Worm (Caenorhabditis elegans) whole organism, late embryonic: Measurements from ENCODE around the gene gst-34.

ENCODE experiments used
- C08G9.2 ChIP-seq: sonication (generic microtip); optimal IDR thresholded peaks from 2 replicates; lab custom pipeline; 2016; ENCODE audit warnings: mild to moderate bottlenecking, missing genetic modification characterization, moderate library complexity, missing compliant biosample characterization
- C38D4.7 ChIP-seq: fragments of 200-800 bp; sonication (Bioruptor generic); optimal IDR thresholded peaks from 2 replicates; lab custom pipeline; 2018; ENCODE audit warnings: mild to moderate bottlenecking, missing genetic modification characterization, moderate library complexity, missing compliant biosample characterization
- F13H6.1 ChIP-seq: sonication (generic microtip); optimal IDR thresholded peaks from 2 replicates; lab custom pipeline; 2016; ENCODE audit warnings: missing genetic modification characterization, missing compliant biosample characterization
- Y22D7AL.16 ChIP-seq: sonication (generic microtip); optimal IDR thresholded peaks from 2 replicates; lab custom pipeline; 2016; ENCODE audit warnings: missing genetic modification characterization, missing compliant biosample characterization
- ama-1 ChIP-seq: fragments of 150-350 bp; optimal IDR thresholded peaks from 2 replicates; lab custom pipeline; 2014
- ceh-14 ChIP-seq: sonication (generic microtip); optimal IDR thresholded peaks from 2 replicates; lab custom pipeline; 2016; ENCODE audit warnings: missing genotype, missing genetic modification characterization, missing compliant biosample characterization
- ceh-22 ChIP-seq: sonication (generic microtip); optimal IDR thresholded peaks from 2 replicates; lab custom pipeline; 2017; ENCODE audit warnings: missing biosample characterization, missing genetic modification characterization
- ceh-30 ChIP-seq: fragments of 150-350 bp; optimal IDR thresholded peaks from 2 replicates; lab custom pipeline; 2014; ENCODE audit warnings: missing biosample characterization, missing genetic modification characterization
- ceh-31 ChIP-seq: sonication (generic microtip); optimal IDR thresholded peaks from 2 replicates; lab custom pipeline; 2016; ENCODE audit warnings: missing genetic modification characterization, missing compliant biosample characterization
- ceh-34 ChIP-seq: sonication (generic microtip); optimal IDR thresholded peaks from 2 replicates; lab custom pipeline; 2016; ENCODE audit warnings: mild to moderate bottlenecking, missing genetic modification characterization, missing compliant biosample characterization
- ceh-45 ChIP-seq: fragments of 200-800 bp; sonication (Bioruptor generic); IDR thresholded peaks from 2 replicates; pipeline ENCODE4 v1.3.6; 2022; ENCODE audit warnings: missing genetic modification reagents, missing genetic modification characterization, missing compliant biosample characterization
- ceh-48 ChIP-seq: sonication (generic microtip); optimal IDR thresholded peaks from 2 replicates; lab custom pipeline; 2016; ENCODE audit warnings: missing genetic modification characterization, inconsistent platforms, missing compliant biosample characterization
- ceh-6 ChIP-seq: fragments of 200-800 bp; sonication (Bioruptor generic); optimal IDR thresholded peaks from 2 replicates; lab custom pipeline; 2018; ENCODE audit warnings: mild to moderate bottlenecking, missing genetic modification characterization, missing compliant biosample characterization
- ceh-9 ChIP-seq: sonication (generic microtip); optimal IDR thresholded peaks from 2 replicates; lab custom pipeline; 2016; ENCODE audit warnings: mild to moderate bottlenecking, missing genetic modification characterization, inconsistent platforms, missing compliant biosample characterization
- dve-1 ChIP-seq: sonication (generic microtip); optimal IDR thresholded peaks from 2 replicates; lab custom pipeline; 2017; ENCODE audit warnings: antibody characterized with exemption, mild to moderate bottlenecking, missing genetic modification characterization, missing compliant biosample characterization
- elt-4 ChIP-seq: sonication (generic microtip); optimal IDR thresholded peaks from 2 replicates; lab custom pipeline; 2016; ENCODE audit warnings: missing genetic modification characterization, missing compliant biosample characterization
- ets-4 ChIP-seq: sonication (generic microtip); optimal IDR thresholded peaks from 2 replicates; lab custom pipeline; 2016; ENCODE audit warnings: missing genetic modification characterization, missing compliant biosample characterization
- eyg-1 ChIP-seq: sonication (generic microtip); optimal IDR thresholded peaks from 2 replicates; lab custom pipeline; 2016; ENCODE audit warnings: missing genotype, missing genetic modification characterization, missing compliant biosample characterization
- fax-1 ChIP-seq: sonication (generic microtip); optimal IDR thresholded peaks from 2 replicates; lab custom pipeline; 2016; ENCODE audit warnings: missing genotype, missing genetic modification characterization, missing compliant biosample characterization
- fkh-6 ChIP-seq: sonication (generic microtip); optimal IDR thresholded peaks from 2 replicates; lab custom pipeline; 2016; ENCODE audit warnings: missing genetic modification characterization, missing compliant biosample characterization
- gmeb-2 ChIP-seq: sonication (generic microtip); optimal IDR thresholded peaks from 2 replicates; lab custom pipeline; 2016; ENCODE audit warnings: missing genetic modification characterization, inconsistent platforms, missing compliant biosample characterization
- hlh-15 ChIP-seq: sonication (generic microtip); optimal IDR thresholded peaks from 2 replicates; lab custom pipeline; 2016; ENCODE audit warnings: missing genetic modification characterization, missing compliant biosample characterization
- hlh-30 ChIP-seq: sonication (generic microtip); optimal IDR thresholded peaks from 2 replicates; lab custom pipeline; 2017; ENCODE audit warnings: antibody characterized with exemption, missing genetic modification characterization, missing compliant biosample characterization; ENCODE audit not compliant: insufficient read depth
- madf-2 ChIP-seq: sonication (generic microtip); optimal IDR thresholded peaks from 2 replicates; lab custom pipeline; 2017; ENCODE audit warnings: missing genetic modification characterization, missing compliant biosample characterization
- nfya-1 ChIP-seq: sonication (generic microtip); optimal IDR thresholded peaks from 2 replicates; lab custom pipeline; 2017; ENCODE audit warnings: missing genetic modification characterization, mild to moderate bottlenecking, missing compliant biosample characterization, antibody characterized with exemption, moderate library complexity
- nhr-232 ChIP-seq: sonication (generic microtip); optimal IDR thresholded peaks from 2 replicates; lab custom pipeline; 2016; ENCODE audit warnings: missing genetic modification characterization, missing compliant biosample characterization
- npax-4 ChIP-seq: sonication (generic microtip); optimal IDR thresholded peaks from 2 replicates; lab custom pipeline; 2016; ENCODE audit warnings: missing genetic modification characterization, missing compliant biosample characterization
- pag-3 ChIP-seq: sonication (generic microtip); optimal IDR thresholded peaks from 2 replicates; lab custom pipeline; 2016; ENCODE audit warnings: missing compliant biosample characterization, missing genetic modification characterization, borderline replicate concordance
- pat-9 ChIP-seq: fragments of 200-800 bp; sonication (Bioruptor generic); optimal IDR thresholded peaks from 2 replicates; lab custom pipeline; 2018; ENCODE audit warnings: mild to moderate bottlenecking, missing genetic modification characterization, moderate library complexity, missing compliant biosample characterization
- pax-1 ChIP-seq: fragments of 150-350 bp; optimal IDR thresholded peaks from 2 replicates; lab custom pipeline; 2014; ENCODE audit warnings: missing biosample characterization, missing genetic modification characterization
- pha-2 ChIP-seq: sonication (generic microtip); optimal IDR thresholded peaks from 2 replicates; lab custom pipeline; 2017; ENCODE audit warnings: mild to moderate bottlenecking, missing genetic modification characterization, missing compliant biosample characterization
- pha-4 ChIP-seq: fragments of 150-350 bp; optimal IDR thresholded peaks from 2 replicates; lab custom pipeline; 2018; ENCODE audit warnings: missing biosample characterization, missing genetic modification reagents, missing genetic modification characterization
- ref-2 ChIP-seq: sonication (generic microtip); optimal IDR thresholded peaks from 2 replicates; lab custom pipeline; 2016; ENCODE audit warnings: missing genetic modification characterization, missing compliant biosample characterization
- rnt-1 ChIP-seq: sonication (generic microtip); optimal IDR thresholded peaks from 2 replicates; lab custom pipeline; 2016; ENCODE audit warnings: missing genetic modification characterization, missing compliant biosample characterization
- syd-9 ChIP-seq: sonication (generic microtip); optimal IDR thresholded peaks from 2 replicates; lab custom pipeline; 2016; ENCODE audit warnings: mild to moderate bottlenecking, missing genetic modification characterization, moderate library complexity, missing compliant biosample characterization
- tbx-2 ChIP-seq: sonication (generic microtip); optimal IDR thresholded peaks from 2 replicates; lab custom pipeline; 2016; ENCODE audit warnings: missing genetic modification characterization, missing compliant biosample characterization
- unc-3 ChIP-seq, 2 experiments: fragments of 200-800 bp in 1 of 2; sonication (Bioruptor generic) in 1 of 2; sonication (generic microtip) in 1 of 2; conservative IDR thresholded peaks in 1 of 2; optimal IDR thresholded peaks in 1 of 2; 2 replicates each; pipeline versions ENCODE4 v1.3.6 to Lab custom; 2016 to 2022; ENCODE audit warnings: missing compliant biosample characterization in 2 of 2, missing genetic modification characterization in 2 of 2, missing genetic modification reagents in 1 of 2
- unc-86 ChIP-seq: sonication (generic microtip); optimal IDR thresholded peaks from 2 replicates; lab custom pipeline; 2016; ENCODE audit warnings: missing genetic modification characterization, missing compliant biosample characterization
- zip-5 ChIP-seq: sonication (generic microtip); optimal IDR thresholded peaks from 2 replicates; lab custom pipeline; 2016; ENCODE audit warnings: missing genetic modification characterization, missing compliant biosample characterization
- ztf-16 ChIP-seq: sonication (generic microtip); optimal IDR thresholded peaks from 2 replicates; lab custom pipeline; 2017; ENCODE audit warnings: missing genetic modification characterization, missing compliant biosample characterization

The gst-34 gene

DNA sequence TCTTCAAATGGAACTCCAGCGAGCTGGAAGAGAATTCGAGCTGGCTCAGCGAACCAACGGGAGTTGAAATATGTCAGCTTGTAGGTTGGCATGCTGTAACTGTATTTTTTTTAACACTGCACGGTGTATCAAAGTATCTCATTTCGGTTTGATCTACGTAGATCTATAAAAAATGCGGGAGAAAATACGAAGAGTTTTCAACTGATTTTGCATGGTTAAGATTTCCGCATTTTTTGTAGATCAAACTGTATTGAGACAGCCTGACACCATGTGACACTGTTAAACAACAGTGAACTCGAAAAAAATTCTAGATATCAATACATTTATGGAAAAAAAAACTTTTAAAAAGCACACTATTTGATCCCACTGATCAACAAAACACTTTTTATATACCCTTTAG, 4.5 kb downstream of the gst-34 start, which contains the start of gene gst-32:
Gene gst-32 (minus strand): TSS at position 101 of the 400 bp plus-strand sequence.
- TF ChIP-seq eyg-1 (tag; lab: Kevin White, UChicago) (no peak), pax-1 (no peak), pha-2 (no peak), pat-9 (tag; lab: Kevin White, UChicago) (no peak), unc-86 (tag; lab: Kevin White, UChicago) (no peak), F13H6.1 (no peak), dve-1 (tag; lab: Kevin White, UChicago) (no peak), unc-3 (GFP tag; conservative IDR thresholded peaks at IDR 0.05; lab: Robert Waterston, UW) (no peak), unc-3 (tag; optimal IDR thresholded peaks at IDR 0.05; lab: Kevin White, UChicago) (no peak), ceh-9 (tag; lab: Kevin White, UChicago) (no peak), pha-4 (tag; lab: Kevin White, UChicago) (no peak), zip-5 (tag; lab: Kevin White, UChicago) (no peak), syd-9 (tag; lab: Kevin White, UChicago) (no peak), madf-2 (tag; lab: Kevin White, UChicago) (no peak), ztf-16 (no peak), ceh-45 (no peak), npax-4 (tag; lab: Kevin White, UChicago) (no peak)

DNA sequence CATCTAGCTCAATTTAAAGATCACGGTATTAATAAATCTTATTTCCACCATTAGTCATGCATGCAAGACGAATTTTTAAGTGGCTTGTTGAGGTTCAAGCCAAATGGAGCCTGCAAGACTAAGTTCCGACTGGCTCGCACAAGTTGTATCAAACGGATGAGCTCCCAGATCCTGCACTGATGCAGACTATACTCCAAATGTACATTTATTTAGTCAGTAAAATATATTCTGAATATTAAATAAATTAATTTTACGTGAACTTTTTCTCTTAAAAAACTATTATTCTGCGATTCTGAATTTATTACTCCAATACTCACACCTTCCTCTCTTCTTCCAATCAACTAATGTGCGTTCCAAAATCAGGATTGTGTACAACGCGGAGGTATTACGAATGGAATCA, 7.4 kb downstream of the gst-34 start, which contains the start of gene Y53F4B.36:
Gene Y53F4B.36 (plus strand): TSS at position 301 of the 400 bp plus-strand sequence.
- TF ChIP-seq nhr-232 (tag; lab: Kevin White, UChicago), result no peak
- TF ChIP-seq, all 69 proteins: peak for 0

DNA sequence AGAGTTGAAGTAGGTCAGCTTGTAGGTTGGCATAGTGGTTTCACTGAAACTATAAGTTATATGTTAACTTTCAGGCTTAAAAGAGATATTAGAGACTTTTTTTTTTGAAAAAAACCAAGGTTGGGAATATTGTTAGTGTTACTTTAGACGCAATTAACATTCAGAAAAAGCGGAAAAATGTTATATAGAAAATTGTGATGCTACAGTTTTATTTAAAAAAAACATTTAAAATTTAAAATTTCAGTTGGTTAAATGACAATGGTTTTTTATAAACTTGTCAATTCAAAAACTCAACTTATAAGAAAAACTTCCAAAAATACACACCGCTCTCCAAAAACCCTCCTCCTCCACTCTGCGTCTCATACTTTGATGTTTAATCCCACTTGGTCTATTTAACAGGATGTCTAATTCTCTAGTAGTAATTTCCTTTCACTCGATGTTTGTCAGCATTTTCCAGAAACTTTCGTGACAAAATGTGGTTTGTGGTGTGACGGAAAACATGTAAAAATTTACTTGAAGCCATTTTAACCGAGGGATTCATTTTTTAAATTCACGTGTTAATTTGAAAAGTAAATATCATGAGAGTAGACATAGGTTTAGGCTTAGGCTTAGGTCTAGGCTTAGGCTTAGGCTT, 8.0 kb downstream of the gst-34 start, which contains the start of gene gst-31:
Gene gst-31 (minus strand): TSS at position 51 of the 634 bp plus-strand sequence.
- TF ChIP-seq hlh-15 (tag; lab: Kevin White, UChicago) (no peak), ceh-30 (tag; lab: Kevin White, UChicago) (no peak), fax-1 (tag; lab: Kevin White, UChicago) (no peak), C38D4.7 (GFP tag; lab: Kevin White, UChicago) (no peak), fkh-6 (tag; lab: Kevin White, UChicago) (no peak), ceh-34 (tag; lab: Kevin White, UChicago) (no peak), tbx-2 (tag; lab: Kevin White, UChicago) (no peak), ets-4 (tag; lab: Kevin White, UChicago) (no peak), Y22D7AL.16 (tag; lab: Kevin White, UChicago) (no peak), ceh-22 (tag; lab: Kevin White, UChicago) (no peak), pag-3 (no peak), ceh-14 (tag; lab: Kevin White, UChicago) (no peak)

DNA sequence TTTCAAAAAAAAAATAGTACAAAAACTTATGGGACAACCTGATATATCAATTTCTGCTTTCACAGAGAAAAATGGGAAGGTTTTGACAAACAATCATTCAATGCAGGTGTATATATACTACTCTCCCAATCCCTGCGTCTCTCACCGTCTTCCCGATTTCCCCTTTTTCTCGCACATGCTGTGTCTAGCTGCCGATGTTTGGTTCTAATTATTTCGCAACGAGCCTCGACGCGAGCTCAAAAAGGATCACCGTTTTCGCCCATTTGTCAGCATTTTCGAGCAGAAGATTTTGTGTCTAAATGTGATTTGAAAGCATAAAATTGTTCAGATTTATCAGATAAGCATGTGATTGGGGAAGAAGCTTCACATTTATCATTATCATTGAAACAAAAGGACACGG, 9.9 kb downstream of the gst-34 start:
- TF ChIP-seq Y22D7AL.16 (tag; lab: Kevin White, UChicago), result no peak
- TF ChIP-seq nfya-1 (tag; lab: Kevin White, UChicago), result no peak
- no peak for TF ChIP-seq ceh-48 (tag; lab: Kevin White, UChicago)
- no peak for TF ChIP-seq madf-2 (tag; lab: Kevin White, UChicago)
- no peak for TF ChIP-seq ceh-45
- TF ChIP-seq ceh-9 (tag; lab: Kevin White, UChicago), result no peak
- TF ChIP-seq rnt-1 (tag; lab: Kevin White, UChicago), result no peak
- no peak for TF ChIP-seq tbx-2 (tag; lab: Kevin White, UChicago)
- TF ChIP-seq ceh-6, result no peak
- TF ChIP-seq ceh-31 (tag; lab: Kevin White, UChicago), result no peak
- no peak for TF ChIP-seq npax-4 (tag; lab: Kevin White, UChicago)
- TF ChIP-seq C08G9.2, result no peak
- TF ChIP-seq gmeb-2 (tag; lab: Kevin White, UChicago), result no peak
- TF ChIP-seq nhr-232 (tag; lab: Kevin White, UChicago), result no peak
- no peak for TF ChIP-seq ref-2
- TF ChIP-seq hlh-30 (tag; lab: Kevin White, UChicago), result no peak
- TF ChIP-seq ama-1, result no peak
- no peak for TF ChIP-seq elt-4 (tag; lab: Kevin White, UChicago)
